Fruit fly (Drosophila melanogaster): Measurements from ENCODE around the gene CG13738.

CG13738 gene

dm6 chr3L:13938470-13939150 lies 34.7 kb downstream of the CG13738 start (continued):
- TF ChIP-seq Nf-YA (GFP tag; IDR thresholded peaks at IDR 0.05), result peak; percentile 21; the same call in 1 of the 2 replicates
- peak; percentile 75 for TF ChIP-seq CG12071 (GFP tag; optimal IDR thresholded peaks at IDR 0.05)
- peak; percentile 66 for TF ChIP-seq CG14965 (GFP tag; optimal IDR thresholded peaks at IDR 0.05; ENCODE audit: borderline replicate concordance)
- TF ChIP-seq h (optimal IDR thresholded peaks at IDR 0.05), result no peak
- TF ChIP-seq HLHmδ (GFP tag; optimal IDR thresholded peaks at IDR 0.05), result no peak
- TF ChIP-seq pho (GFP tag; optimal IDR thresholded peaks at IDR 0.05), result peak; percentile 92
- peak; percentile 29 for TF ChIP-seq CG4707 (GFP tag; optimal IDR thresholded peaks at IDR 0.05)
- TF ChIP-seq Camta (GFP tag; optimal IDR thresholded peaks at IDR 0.05), result peak; percentile 90
- TF ChIP-seq Eip74EF (GFP tag; optimal IDR thresholded peaks at IDR 0.05), result peak in 1 of 2 experiments; percentile 73
- TF ChIP-seq gce (GFP tag; IDR thresholded peaks at IDR 0.05), result peak; percentile 58; the same call in 1 of the 3 replicates
- peak; percentile 91 for TF ChIP-seq lilli (GFP tag; optimal IDR thresholded peaks at IDR 0.05)
- no peak for TF ChIP-seq CG17912 (GFP tag; optimal IDR thresholded peaks at IDR 0.05)
- TF ChIP-seq CG3281 (GFP tag; optimal IDR thresholded peaks at IDR 0.05), result peak; percentile 94
- TF ChIP-seq TFAM (GFP tag; optimal IDR thresholded peaks at IDR 0.05), result peak; percentile 60
- no peak for TF ChIP-seq Elba2 (GFP tag; optimal IDR thresholded peaks at IDR 0.05)
- TF ChIP-seq CG2116 (GFP tag; optimal IDR thresholded peaks at IDR 0.05), result peak; percentile 71
- no peak for TF ChIP-seq ap (GFP tag; IDR thresholded peaks at IDR 0.05)
- peak; percentile 70 for TF ChIP-seq trem (tag; optimal IDR thresholded peaks at IDR 0.05)
- TF ChIP-seq CG15479 (GFP tag; optimal IDR thresholded peaks at IDR 0.05), result peak; percentile 74
- no peak for TF ChIP-seq Adf1 (GFP tag; IDR thresholded peaks at IDR 0.05)
- TF ChIP-seq Xrp1 (GFP tag; IDR thresholded peaks at IDR 0.05), result peak; percentile 75; the same call in 1 of the 2 replicates
- TF ChIP-seq Lpt (GFP tag; optimal IDR thresholded peaks at IDR 0.05), result no peak
- TF ChIP-seq CG1233 (GFP tag; optimal IDR thresholded peaks at IDR 0.05), result peak; percentile 91
- TF ChIP-seq exex (tag; optimal IDR thresholded peaks at IDR 0.05), result peak; percentile 73
- TF ChIP-seq CG7745 (tag; optimal IDR thresholded peaks at IDR 0.05), result no peak
- TF ChIP-seq GATAe (GFP tag; conservative IDR thresholded peaks at IDR 0.05), result no peak; the same call in 1 of the 2 replicates
- peak; percentile 91 for TF ChIP-seq sug (tag; optimal IDR thresholded peaks at IDR 0.05)
- peak; percentile 90 for TF ChIP-seq org-1 (GFP tag; optimal IDR thresholded peaks at IDR 0.05)
- peak; percentile 83 for TF ChIP-seq grn (GFP tag; optimal IDR thresholded peaks at IDR 0.05)
- TF ChIP-seq zf30C (GFP tag; optimal IDR thresholded peaks at IDR 0.05), result no peak
- no peak for TF ChIP-seq CG13287 (GFP tag; IDR thresholded peaks at IDR 0.05; ENCODE audit: partially characterized antibody)
- TF ChIP-seq az2 (GFP tag; optimal IDR thresholded peaks at IDR 0.05), result peak; percentile 88
- no peak for TF ChIP-seq tna (GFP tag; IDR thresholded peaks at IDR 0.05; ENCODE audit: partially characterized antibody)
- TF ChIP-seq gfzf (GFP tag; optimal IDR thresholded peaks at IDR 0.05), result no peak
- TF ChIP-seq NfI (GFP tag; optimal IDR thresholded peaks at IDR 0.05), result peak; percentile 88
- peak; percentile 47 for TF ChIP-seq CG3065 (GFP tag; optimal IDR thresholded peaks at IDR 0.05)
- peak; percentile 51 for TF ChIP-seq CG31388 (GFP tag; optimal IDR thresholded peaks at IDR 0.05)
- peak; percentile 71 for TF ChIP-seq Myb (GFP tag; optimal IDR thresholded peaks at IDR 0.05)
- 0 out of 2 replicates have a peak, but pooled peaks have one; percentile 19 for TF ChIP-seq CG11696 (GFP tag; IDR thresholded peaks at IDR 0.05)
- TF ChIP-seq CG16779 (GFP tag; IDR thresholded peaks at IDR 0.05), result no peak
- TF ChIP-seq CG11504 (tag; optimal IDR thresholded peaks at IDR 0.05), result peak; percentile 94
- TF ChIP-seq CG16813 (GFP tag; IDR thresholded peaks at IDR 0.05; ENCODE audit: partially characterized antibody), result no peak
- TF ChIP-seq CG43689 (GFP tag; IDR thresholded peaks at IDR 0.05), result peak; percentile 11; the same call in 1 of the 2 replicates
- no peak for TF ChIP-seq sim (GFP tag; IDR thresholded peaks at IDR 0.05)
- peak; percentile 95 for TF ChIP-seq Med (GFP tag)
- TF ChIP-seq tap (tag; optimal IDR thresholded peaks at IDR 0.05), result peak; percentile 74
- TF ChIP-seq Optix (GFP tag; IDR thresholded peaks at IDR 0.05), result 0 out of 3 replicates have a peak, but pooled peaks have one; percentile 5
- peak; percentile 84 for TF ChIP-seq zfh2 (GFP tag; optimal IDR thresholded peaks at IDR 0.05)
- no peak; the same call in 1 of the 2 replicates for TF ChIP-seq CG10366 (GFP tag; IDR thresholded peaks at IDR 0.05)

All from whole organism, embryonic.